Fruit fly (Drosophila melanogaster) whole organism, embryonic: ENCODE results near the gene Unc-115b.
A peak's percentile ranks its signal among the peaks of the same experiment; 100 is the strongest.

ENCODE experiments used
- Antp ChIP-seq: fragments of 200-800 bp; sonication (Bioruptor generic); optimal IDR thresholded peaks from 3 replicates; lab custom pipeline; 2016; ENCODE audit warnings: missing biosample characterization, missing genetic modification characterization
- CG1233 ChIP-seq: fragments of 200-800 bp; sonication (Bioruptor generic); optimal IDR thresholded peaks from 4 replicates; lab custom pipeline; 2018; ENCODE audit warnings: missing biosample characterization, mild to moderate bottlenecking, missing genetic modification characterization
- CG14441 ChIP-seq: fragments of 200-800 bp; sonication (Bioruptor generic); IDR thresholded peaks from 2 replicates; pipeline ENCODE4 v1.3.6; 2022; ENCODE audit warnings: missing biosample characterization, missing genetic modification characterization
- CG14965 ChIP-seq: fragments of 200-800 bp; sonication (Bioruptor generic); optimal IDR thresholded peaks from 2 replicates; lab custom pipeline; 2016; ENCODE audit warnings: missing biosample characterization, missing genetic modification characterization, borderline replicate concordance
- CG15479 ChIP-seq: fragments of 200-800 bp; sonication (Bioruptor generic); optimal IDR thresholded peaks from 3 replicates; lab custom pipeline; 2019; ENCODE audit warnings: missing biosample characterization, mild to moderate bottlenecking, missing genetic modification characterization, moderate library complexity
- CG15514 ChIP-seq: fragments of 200-800 bp; sonication (Bioruptor generic); optimal IDR thresholded peaks from 3 replicates; lab custom pipeline; 2017; ENCODE audit warnings: missing biosample characterization, missing genetic modification characterization, mild to moderate bottlenecking, moderate library complexity, missing genetic modification reagents
- CG17361 ChIP-seq: fragments of 200-800 bp; sonication (Bioruptor generic); IDR thresholded peaks from 3 replicates; pipeline ENCODE4 v1.3.6; 2022; ENCODE audit warnings: missing biosample characterization, missing genetic modification characterization
- CG1792 ChIP-seq: fragments of 200-800 bp; sonication (Bioruptor generic); optimal IDR thresholded peaks from 2 replicates; lab custom pipeline; 2016; ENCODE audit warnings: missing biosample characterization, missing genetic modification characterization
- CG18011 ChIP-seq: fragments of 200-800 bp; sonication (Bioruptor generic); optimal IDR thresholded peaks from 2 replicates; lab custom pipeline; 2017; ENCODE audit warnings: missing biosample characterization, missing genetic modification characterization, mild to moderate bottlenecking, moderate library complexity, missing genotype
- CG1832 ChIP-seq: fragments of 200-800 bp; sonication (Bioruptor generic); optimal IDR thresholded peaks from 2 replicates; lab custom pipeline; 2017; ENCODE audit warnings: missing biosample characterization, mild to moderate bottlenecking, missing genetic modification characterization, inconsistent platforms
- CG2129 ChIP-seq: fragments of 200-800 bp; sonication (Bioruptor generic); IDR thresholded peaks from 2 replicates; pipeline ENCODE4 v1.3.6; 2022; ENCODE audit warnings: missing biosample characterization, missing genetic modification characterization; ENCODE audit not compliant: partially characterized antibody
- CG2202 ChIP-seq: fragments of 200-800 bp; sonication (Bioruptor generic); optimal IDR thresholded peaks from 2 replicates; lab custom pipeline; 2018; ENCODE audit warnings: missing biosample characterization, mild to moderate bottlenecking, missing genetic modification characterization
- CG30020 ChIP-seq: fragments of 200-800 bp; optimal IDR thresholded peaks from 2 replicates; lab custom pipeline; 2019; ENCODE audit warnings: missing biosample characterization, mild to moderate bottlenecking, missing genetic modification characterization, moderate library complexity
- CG31441 ChIP-seq: fragments of 200-800 bp; sonication (Bioruptor generic); IDR thresholded peaks from 2 replicates; pipeline ENCODE4 v1.3.6; 2022; ENCODE audit warnings: missing biosample characterization, missing genetic modification characterization
- CG3163 ChIP-seq: fragments of 200-800 bp; sonication (Bioruptor generic); optimal IDR thresholded peaks from 3 replicates; lab custom pipeline; 2016; ENCODE audit warnings: missing biosample characterization, missing genetic modification characterization
- CG34422 ChIP-seq: fragments of 200-800 bp; sonication (Bioruptor generic); IDR thresholded peaks from 3 replicates; pipeline ENCODE4 v1.3.6; 2022; ENCODE audit warnings: missing biosample characterization, missing genetic modification characterization
- CG6175 ChIP-seq: fragments of 200-800 bp; sonication (Bioruptor generic); IDR thresholded peaks from 3 replicates; pipeline ENCODE4 v1.3.6; 2022; ENCODE audit warnings: missing biosample characterization, missing genetic modification characterization
- CG6689 ChIP-seq: fragments of 200-800 bp; sonication (Bioruptor generic); IDR thresholded peaks from 2 replicates; pipeline ENCODE4 v1.3.6; 2022; ENCODE audit warnings: missing biosample characterization, missing genetic modification characterization
- CG6813 ChIP-seq: fragments of 200-800 bp; sonication (Bioruptor generic); optimal IDR thresholded peaks from 2 replicates; lab custom pipeline; 2017; ENCODE audit warnings: missing biosample characterization, missing genetic modification characterization, mild to moderate bottlenecking, moderate library complexity, missing genetic modification reagents
- CG8924 ChIP-seq: fragments of 200-800 bp; optimal IDR thresholded peaks from 3 replicates; lab custom pipeline; 2019; ENCODE audit warnings: missing biosample characterization, mild to moderate bottlenecking, missing genetic modification characterization, moderate library complexity
- CG9609 ChIP-seq: fragments of 200-800 bp; sonication (Bioruptor generic); optimal IDR thresholded peaks from 3 replicates; lab custom pipeline; 2016; ENCODE audit warnings: missing biosample characterization, missing genetic modification characterization
- Dek ChIP-seq: fragments of 200-800 bp; sonication (Bioruptor generic); optimal IDR thresholded peaks from 3 replicates; lab custom pipeline; 2019; ENCODE audit warnings: missing biosample characterization, mild to moderate bottlenecking, missing genetic modification characterization, moderate library complexity
- Fer3 ChIP-seq: fragments of 200-800 bp; sonication (Bioruptor generic); optimal IDR thresholded peaks from 2 replicates; lab custom pipeline; 2018; ENCODE audit warnings: missing biosample characterization, mild to moderate bottlenecking, missing genetic modification characterization, moderate library complexity
- Hey ChIP-seq: fragments of 200-800 bp; sonication (Bioruptor generic); optimal IDR thresholded peaks from 3 replicates; lab custom pipeline; 2018; ENCODE audit warnings: missing biosample characterization, mild to moderate bottlenecking, missing genetic modification characterization
- HmgZ ChIP-seq: fragments of 200-800 bp; sonication (Bioruptor generic); optimal IDR thresholded peaks from 2 replicates; lab custom pipeline; 2018; ENCODE audit warnings: missing biosample characterization, mild to moderate bottlenecking, missing genetic modification characterization
- Hmr ChIP-seq: fragments of 200-800 bp; sonication (Bioruptor generic); optimal IDR thresholded peaks from 3 replicates; lab custom pipeline; 2017; ENCODE audit warnings: mild to moderate bottlenecking, missing biosample characterization, missing genetic modification reagents, missing genetic modification characterization
- MESR4 ChIP-seq: fragments of 200-800 bp; sonication (Bioruptor generic); optimal IDR thresholded peaks from 2 replicates; lab custom pipeline; 2018; ENCODE audit warnings: missing biosample characterization, mild to moderate bottlenecking, missing genetic modification characterization, moderate library complexity
- Sox102F ChIP-seq: fragments of 200-800 bp; sonication (Bioruptor generic); optimal IDR thresholded peaks from 2 replicates; lab custom pipeline; 2018; ENCODE audit warnings: missing biosample characterization, mild to moderate bottlenecking, missing genetic modification characterization, moderate library complexity
- Sry-β ChIP-seq: fragments of 200-800 bp; sonication (Bioruptor generic); optimal IDR thresholded peaks from 2 replicates; lab custom pipeline; 2018; ENCODE audit warnings: missing biosample characterization, mild to moderate bottlenecking, missing genetic modification characterization, moderate library complexity
- btn ChIP-seq: fragments of 200-800 bp; sonication (Bioruptor generic); optimal IDR thresholded peaks from 2 replicates; lab custom pipeline; 2016; ENCODE audit warnings: missing biosample characterization, missing genetic modification characterization
- caup ChIP-seq: fragments of 200-800 bp; sonication (Bioruptor generic); optimal IDR thresholded peaks from 3 replicates; lab custom pipeline; 2017; ENCODE audit warnings: missing biosample characterization, mild to moderate bottlenecking, missing genetic modification characterization, moderate library complexity; ENCODE audit not compliant: severe bottlenecking
- chif ChIP-seq, 2 experiments: fragments of 200-800 bp; sonication (Bioruptor generic); optimal IDR thresholded peaks; 3 replicates each; lab custom pipeline; 2016; ENCODE audit warnings: missing biosample characterization in 2 of 2, missing genetic modification characterization in 2 of 2
- chinmo ChIP-seq: fragments of 200-800 bp; sonication (Bioruptor generic); IDR thresholded peaks from 4 replicates; pipeline ENCODE4 v1.3.6; 2022; ENCODE audit warnings: missing biosample characterization, missing genetic modification characterization; ENCODE audit not compliant: partially characterized antibody
- corto ChIP-seq: fragments of 200-800 bp; sonication (Bioruptor generic); optimal IDR thresholded peaks from 2 replicates; lab custom pipeline; 2016; ENCODE audit warnings: missing biosample characterization, mild to moderate bottlenecking, missing genetic modification characterization, moderate library complexity
- fd64A ChIP-seq: fragments of 200-800 bp; sonication (Bioruptor generic); optimal IDR thresholded peaks from 3 replicates; lab custom pipeline; 2018; ENCODE audit warnings: missing biosample characterization, mild to moderate bottlenecking, missing genetic modification characterization
- gcm2 ChIP-seq: fragments of 200-800 bp; sonication (Bioruptor generic); optimal IDR thresholded peaks from 2 replicates; lab custom pipeline; 2016; ENCODE audit warnings: missing biosample characterization, missing genetic modification characterization
- grn ChIP-seq: fragments of 200-800 bp; sonication (Bioruptor generic); optimal IDR thresholded peaks from 3 replicates; lab custom pipeline; 2017; ENCODE audit warnings: missing biosample characterization, missing genetic modification characterization
- gsb ChIP-seq: fragments of 200-800 bp; sonication (Bioruptor generic); IDR thresholded peaks from 2 replicates; pipeline ENCODE4 v1.3.6; 2022; ENCODE audit warnings: missing biosample characterization, missing genetic modification characterization
- hkb ChIP-seq, 2 experiments: fragments of 200-800 bp in 1 of 2; fragments of >200 bp in 1 of 2; sonication (Bioruptor generic) in 1 of 2; IDR thresholded peaks in 1 of 2; optimal IDR thresholded peaks in 1 of 2; 2 replicates each; pipeline versions ENCODE4 v1.3.6 to Lab custom; 2017 to 2022; ENCODE audit warnings: missing biosample characterization in 1 of 2, missing genetic modification characterization in 1 of 2
- inv ChIP-seq: fragments of 200-800 bp; sonication (Bioruptor generic); IDR thresholded peaks from 2 replicates; pipeline ENCODE4 v1.3.6; 2022; ENCODE audit warnings: missing biosample characterization, missing genetic modification characterization; ENCODE audit not compliant: partially characterized antibody
- lab ChIP-seq: fragments of 200-800 bp; sonication (Bioruptor generic); optimal IDR thresholded peaks from 3 replicates; lab custom pipeline; 2017; ENCODE audit warnings: missing biosample characterization, missing genetic modification characterization, mild to moderate bottlenecking, moderate library complexity, missing genetic modification reagents
- lmd ChIP-seq: fragments of 200-800 bp; sonication (Bioruptor generic); IDR thresholded peaks from 2 replicates; pipeline ENCODE4 v1.3.6; 2022; ENCODE audit warnings: missing biosample characterization, missing genetic modification characterization
- mirr ChIP-seq: fragments of 200-800 bp; sonication (Bioruptor generic); optimal IDR thresholded peaks from 3 replicates; lab custom pipeline; 2018; ENCODE audit warnings: missing biosample characterization, mild to moderate bottlenecking, missing genetic modification characterization
- pb ChIP-seq: fragments of 200-800 bp; sonication (Bioruptor generic); optimal IDR thresholded peaks from 3 replicates; lab custom pipeline; 2016; ENCODE audit warnings: missing biosample characterization, missing genetic modification characterization
- sima ChIP-seq: fragments of 200-800 bp; sonication (Bioruptor generic); optimal IDR thresholded peaks from 2 replicates; lab custom pipeline; 2016; ENCODE audit warnings: missing biosample characterization, missing genetic modification characterization
- slbo ChIP-seq: fragments of 200-800 bp; sonication (Bioruptor generic); IDR thresholded peaks from 2 replicates; pipeline ENCODE4 v1.3.6; 2022; ENCODE audit warnings: missing biosample characterization, missing genetic modification characterization

The Unc-115b gene

dm6 chr3R:9705008-9705628, 12.5 kb upstream of the Unc-115b start, which contains the start of gene Unc-115a (continued):
- TF ChIP-seq hkb (optimal IDR thresholded peaks at IDR 0.05; lab: Kevin White, UChicago) (no peak), hkb (GFP tag; IDR thresholded peaks at IDR 0.05; lab: Robert Waterston, UW) (no peak), CG1832 (GFP tag; lab: Kevin White, UChicago) (no peak), gcm2 (GFP tag; lab: Kevin White, UChicago) (peak; percentile 53), CG3163 (GFP tag; lab: Kevin White, UChicago) (peak; percentile 58), pb (GFP tag; lab: Kevin White, UChicago) (peak; percentile 69), CG6813 (peak; percentile 54), Sox102F (GFP tag; lab: Kevin White, UChicago) (no peak), CG30020 (tag; lab: Kevin White, UChicago) (peak; percentile 34), sima (GFP tag; lab: Kevin White, UChicago) (no peak), CG2129 (GFP tag; lab: Robert Waterston, UW) (no peak), corto (GFP tag; lab: Kevin White, UChicago) (no peak), mirr (GFP tag; lab: Kevin White, UChicago) (peak; percentile 40), CG1233 (peak; percentile 5)

dm6 chr3R:9704183-9705007, 11.8 kb upstream of the Unc-115b start:
- TF ChIP-seq CG15479 (peak; percentile 91), Antp (GFP tag; lab: Kevin White, UChicago) (peak; percentile 3), Sry-β (no peak), CG1792 (GFP tag; lab: Kevin White, UChicago) (no peak), lab (GFP tag; lab: Kevin White, UChicago) (peak; percentile 92), lmd (GFP tag; lab: Robert Waterston, UW) (no peak), CG6689 (GFP tag; lab: Robert Waterston, UW) (no peak), inv (no peak), MESR4 (no peak), caup (peak; percentile 57), HmgZ (tag; lab: Kevin White, UChicago) (peak; percentile 82), CG6175 (GFP tag; lab: Robert Waterston, UW) (no peak), grn (GFP tag; lab: Kevin White, UChicago) (peak; percentile 98), Fer3 (tag; lab: Kevin White, UChicago) (no peak), gsb (GFP tag; lab: Robert Waterston, UW) (no peak), CG14441 (GFP tag; lab: Robert Waterston, UW) (no peak), Hey (tag; lab: Kevin White, UChicago) (peak; percentile 58), Hmr (peak; percentile 66), chinmo (GFP tag; lab: Robert Waterston, UW) (no peak), fd64A (GFP tag; lab: Kevin White, UChicago) (peak; percentile 25), btn (GFP tag; lab: Kevin White, UChicago) (no peak), CG15514 (GFP tag; lab: Kevin White, UChicago) (peak; percentile 7), CG17361 (no peak), CG14965 (no peak), CG9609 (GFP tag; lab: Kevin White, UChicago) (no peak), CG18011 (no peak), slbo (no peak), CG34422 (GFP tag; lab: Robert Waterston, UW) (no peak), CG2202 (tag; lab: Kevin White, UChicago) (no peak), chif (GFP tag; optimal IDR thresholded peaks at IDR 0.05; lab: Kevin White, UChicago) (no peak), CG8924 (tag; lab: Kevin White, UChicago) (no peak), Dek (tag; lab: Kevin White, UChicago) (no peak), CG31441 (GFP tag; lab: Robert Waterston, UW) (no peak)
